Fruit fly (Drosophila melanogaster) S2 (cell line): Measurements from ENCODE around the gene CG31937.

Experiments used
- CG8478 ChIP-seq: fragments of >200 bp; optimal IDR thresholded peaks from 2 replicates; lab custom pipeline; 2018
- CTCF ChIP-seq, 2 experiments: fragments of >200 bp; optimal IDR thresholded peaks; 2 replicates each; lab custom pipeline; 2018

DNA sequence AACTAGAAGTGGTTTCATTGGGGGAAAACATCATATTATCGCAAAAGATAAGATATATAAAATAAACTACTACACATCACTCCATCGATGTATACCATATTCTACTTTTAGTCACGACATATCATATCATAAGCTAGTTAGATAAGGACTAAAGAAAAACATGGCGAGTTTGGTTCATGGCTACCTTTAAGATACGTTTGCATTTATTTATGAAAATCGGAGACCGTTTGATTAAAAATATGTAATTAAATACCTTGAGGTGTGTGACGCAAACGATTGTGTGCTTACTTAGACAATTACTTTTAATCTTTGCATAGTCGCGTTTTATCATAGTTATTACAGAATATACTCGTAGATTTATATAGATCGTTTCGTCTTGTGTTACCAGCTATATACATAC, 22.7 kb upstream of the CG31937 start:
- TF ChIP-seq CG8478 (lab: Kevin White, UChicago) (no peak), CTCF (optimal IDR thresholded peaks at IDR 0.05; lab: Kevin White, UChicago) (no peak)
